Fruit fly (Drosophila melanogaster): ENCODE data around the gene CG14805.

Gene CG14805

dm6 chrX:1877107-1877736, at the start of gene CG14805, which contains the start of gene CG14817 (continued):
- TF ChIP-seq lz (GFP tag; optimal IDR thresholded peaks at IDR 0.05) (peak; percentile 48), ss (GFP tag; optimal IDR thresholded peaks at IDR 0.05) (peak; percentile 62 to 82), Sox102F (GFP tag; optimal IDR thresholded peaks at IDR 0.05) (no peak), Sox15 (GFP tag; optimal IDR thresholded peaks at IDR 0.05) (no peak), eg (GFP tag; IDR thresholded peaks at IDR 0.05) (peak; percentile 61), Lpt (GFP tag; optimal IDR thresholded peaks at IDR 0.05) (no peak), CG8319 (GFP tag; optimal IDR thresholded peaks at IDR 0.05) (no peak), CG6854 (GFP tag; optimal IDR thresholded peaks at IDR 0.05) (peak; percentile 91)

- peak; percentile 75 for TF ChIP-seq svp (GFP tag)
- peak; percentile 48 for TF ChIP-seq fkh (GFP tag; optimal IDR thresholded peaks at IDR 0.05)
- TF ChIP-seq CG3032 (tag; optimal IDR thresholded peaks at IDR 0.05) = no peak
- no peak for TF ChIP-seq CG8632 (GFP tag; optimal IDR thresholded peaks at IDR 0.05)
- no peak for TF ChIP-seq fd59A (GFP tag; optimal IDR thresholded peaks at IDR 0.05)
- TF ChIP-seq CG34406 (GFP tag; optimal IDR thresholded peaks at IDR 0.05) = no peak
- peak; percentile 37 for TF ChIP-seq Lpt (GFP tag; optimal IDR thresholded peaks at IDR 0.05)
- TF ChIP-seq Ets96B (tag; optimal IDR thresholded peaks at IDR 0.05) = no peak
- no peak for TF ChIP-seq dac (GFP tag; optimal IDR thresholded peaks at IDR 0.05)
- 0 out of 3 replicates have a peak, but pooled peaks have one; percentile 29 for TF ChIP-seq eg (GFP tag; IDR thresholded peaks at IDR 0.05)
- TF ChIP-seq Gug (GFP tag; IDR thresholded peaks at IDR 0.05) = no peak
- TF ChIP-seq ss (GFP tag; optimal IDR thresholded peaks at IDR 0.05) = no peak
- TF ChIP-seq CG10631 (GFP tag; optimal IDR thresholded peaks at IDR 0.05) = no peak
- no peak for TF ChIP-seq CG7368 (GFP tag; optimal IDR thresholded peaks at IDR 0.05)
Observed at dm6 chrX:1828097-1828496, 49.0 kb upstream of the CG14805 start.

dm6 chrX:1830396-1831218, 46.5 kb upstream of the CG14805 start:
- TF ChIP-seq Met (GFP tag; optimal IDR thresholded peaks at IDR 0.05) (peak; percentile 99), Sox15 (GFP tag; optimal IDR thresholded peaks at IDR 0.05) (peak; percentile 93), dac (GFP tag; optimal IDR thresholded peaks at IDR 0.05) (peak; percentile 95), Ets21C (GFP tag; optimal IDR thresholded peaks at IDR 0.05) (peak; percentile 97), CG16779 (tag; optimal IDR thresholded peaks at IDR 0.05) (peak; percentile 96), salr (GFP tag; optimal IDR thresholded peaks at IDR 0.05) (peak; percentile 97 to 98), fd85E (GFP tag; optimal IDR thresholded peaks at IDR 0.05) (peak; percentile 93), Sox14 (GFP tag; optimal IDR thresholded peaks at IDR 0.05) (peak; percentile 99), CG34406 (GFP tag; optimal IDR thresholded peaks at IDR 0.05) (peak; percentile 97), Gug (GFP tag; IDR thresholded peaks at IDR 0.05) (peak; percentile 97), dsx (GFP tag; optimal IDR thresholded peaks at IDR 0.05; ENCODE audit: poor library complexity, severe bottlenecking) (peak; percentile 96), pdm3 (GFP tag; optimal IDR thresholded peaks at IDR 0.05) (peak; percentile 99), CG11294 (GFP tag; IDR thresholded peaks at IDR 0.05) (peak; percentile 98), CG11762 (GFP tag; optimal IDR thresholded peaks at IDR 0.05; ENCODE audit: insufficient read depth) (peak; percentile 98), cyc (GFP tag; optimal IDR thresholded peaks at IDR 0.05) (peak; percentile 98), CG6276 (GFP tag; optimal IDR thresholded peaks at IDR 0.05) (peak; percentile 98), Hr4 (GFP tag; optimal IDR thresholded peaks at IDR 0.05) (peak; percentile 99), vri (GFP tag; optimal IDR thresholded peaks at IDR 0.05) (peak; percentile 97), CG4318 (GFP tag; optimal IDR thresholded peaks at IDR 0.05) (peak; percentile 96), Sox102F (GFP tag; optimal IDR thresholded peaks at IDR 0.05) (peak; percentile 98), ss (GFP tag; optimal IDR thresholded peaks at IDR 0.05) (peak; percentile 93 to 97), CG32006 (GFP tag; optimal IDR thresholded peaks at IDR 0.05) (peak; percentile 98), CG7368 (GFP tag; optimal IDR thresholded peaks at IDR 0.05) (peak; percentile 98), CG8319 (GFP tag; optimal IDR thresholded peaks at IDR 0.05) (peak; percentile 97), Blimp-1 (GFP tag; optimal IDR thresholded peaks at IDR 0.05) (peak; percentile 90), CG31627 (GFP tag; optimal IDR thresholded peaks at IDR 0.05) (peak; percentile 98), CG8632 (GFP tag; optimal IDR thresholded peaks at IDR 0.05) (peak; percentile 98), OdsH (GFP tag; optimal IDR thresholded peaks at IDR 0.05) (peak; percentile 98), Eip75B (GFP tag; optimal IDR thresholded peaks at IDR 0.05) (peak; percentile 99), Ets96B (tag; optimal IDR thresholded peaks at IDR 0.05) (peak; percentile 98), CG10669 (GFP tag; optimal IDR thresholded peaks at IDR 0.05) (peak; percentile 98), svp (GFP tag) (peak; percentile 99), CG3919 (GFP tag; optimal IDR thresholded peaks at IDR 0.05) (peak; percentile 99), CG6163 (GFP tag; IDR thresholded peaks at IDR 0.05) (peak; percentile 99), lz (GFP tag; optimal IDR thresholded peaks at IDR 0.05) (peak; percentile 99), fd59A (GFP tag; optimal IDR thresholded peaks at IDR 0.05) (peak; percentile 92)
